Worm (Caenorhabditis elegans) whole organism, early embryonic: ENCODE data around the gene nas-20.
A peak's percentile ranks its signal among the peaks of the same experiment; 100 is the strongest.

ENCODE experiments used
- B0310.2 ChIP-seq: sonication (generic microtip); optimal IDR thresholded peaks from 2 replicates; lab custom pipeline; 2016; ENCODE audit warnings: mild to moderate bottlenecking, missing genetic modification characterization, missing compliant biosample characterization
- F13C5.2 ChIP-seq: sonication (generic microtip); optimal IDR thresholded peaks from 2 replicates; lab custom pipeline; 2017; ENCODE audit warnings: mild to moderate bottlenecking, missing genetic modification characterization, inconsistent platforms, missing compliant biosample characterization
- aly-1 ChIP-seq: sonication (generic microtip); optimal IDR thresholded peaks from 2 replicates; lab custom pipeline; 2016; ENCODE audit warnings: missing genetic modification characterization, missing compliant biosample characterization
- ama-1 ChIP-seq: fragments of 150-350 bp; optimal IDR thresholded peaks from 2 replicates; lab custom pipeline; 2014
- ceh-13 ChIP-seq: fragments of 200-800 bp; sonication (Bioruptor generic); optimal IDR thresholded peaks from 2 replicates; lab custom pipeline; 2018; ENCODE audit warnings: mild to moderate bottlenecking, missing genetic modification characterization, missing compliant biosample characterization
- ceh-36 ChIP-seq: sonication (generic microtip); optimal IDR thresholded peaks from 2 replicates; lab custom pipeline; 2016; ENCODE audit warnings: missing genetic modification characterization, inconsistent platforms, missing compliant biosample characterization
- ets-7 ChIP-seq: sonication (generic microtip); optimal IDR thresholded peaks from 2 replicates; lab custom pipeline; 2016; ENCODE audit warnings: missing genotype, missing genetic modification characterization, missing compliant biosample characterization
- flt-1 ChIP-seq: fragments of 200-800 bp; sonication (Bioruptor generic); IDR thresholded peaks from 2 replicates; pipeline ENCODE4 v1.3.6; 2022; ENCODE audit warnings: missing genetic modification characterization, missing compliant biosample characterization
- hmbx-1 ChIP-seq: sonication (generic microtip); optimal IDR thresholded peaks from 2 replicates; lab custom pipeline; 2016; ENCODE audit warnings: mild to moderate bottlenecking, missing genetic modification characterization, missing compliant biosample characterization
- hmg-4 ChIP-seq: fragments of 200-800 bp; sonication (Bioruptor generic); optimal IDR thresholded peaks from 2 replicates; lab custom pipeline; 2018; ENCODE audit warnings: mild to moderate bottlenecking, missing genetic modification characterization, missing compliant biosample characterization
- hnd-1 ChIP-seq: sonication (generic microtip); optimal IDR thresholded peaks from 2 replicates; lab custom pipeline; 2016; ENCODE audit warnings: missing genetic modification characterization, missing compliant biosample characterization
- pes-1 ChIP-seq: fragments of 200-800 bp; sonication (Bioruptor generic); IDR thresholded peaks from 2 replicates; pipeline ENCODE4 v1.3.6; 2022; ENCODE audit warnings: missing genetic modification reagents, missing genetic modification characterization, missing compliant biosample characterization
- scrt-1 ChIP-seq: fragments of 200-800 bp; sonication (Bioruptor generic); IDR thresholded peaks from 2 replicates; pipeline ENCODE4 v1.3.6; 2022; ENCODE audit warnings: missing genetic modification characterization, missing compliant biosample characterization
- sea-1 ChIP-seq: fragments of 200-800 bp; sonication (Bioruptor generic); conservative IDR thresholded peaks from 2 replicates; pipeline ENCODE4 v1.3.6; 2022; ENCODE audit warnings: missing genetic modification characterization, missing compliant biosample characterization
- tbx-11 ChIP-seq: fragments of 200-800 bp; sonication (Bioruptor generic); IDR thresholded peaks from 2 replicates; pipeline ENCODE4 v1.3.6; 2022; ENCODE audit warnings: missing genetic modification characterization, missing compliant biosample characterization
- tbx-37 ChIP-seq: fragments of 200-800 bp; sonication (Bioruptor generic); conservative IDR thresholded peaks from 2 replicates; pipeline ENCODE4 v1.3.6; 2022; ENCODE audit warnings: missing genetic modification reagents, missing genetic modification characterization, missing compliant biosample characterization
- tra-4 ChIP-seq: sonication (generic microtip); optimal IDR thresholded peaks from 2 replicates; lab custom pipeline; 2017; ENCODE audit warnings: missing genetic modification characterization, missing compliant biosample characterization

nas-20 gene

DNA sequence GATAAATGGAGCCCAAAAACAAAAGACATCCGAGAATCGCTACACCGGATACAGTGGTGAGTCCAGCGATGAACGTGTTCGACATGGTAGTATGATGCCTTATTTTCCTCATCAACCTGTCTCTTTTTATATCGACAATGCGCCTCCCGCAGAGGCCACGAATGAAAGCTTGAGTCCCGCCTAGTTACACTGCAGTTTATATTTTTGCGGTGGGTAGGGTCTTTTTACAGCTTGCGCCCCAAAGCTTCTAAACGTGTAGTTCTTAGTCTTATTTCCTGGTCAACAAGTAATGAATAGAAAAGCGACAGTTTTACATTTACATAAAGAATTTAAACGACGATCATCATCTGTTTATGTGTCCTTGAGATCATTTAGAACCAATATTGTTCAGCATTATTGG, 21.9 kb downstream of the nas-20 start, which contains the start of gene col-156:
Gene col-156 (minus strand): TSS at position 101 of the 400 bp plus-strand sequence.
- TF ChIP-seq tra-4 (tag; lab: Kevin White, UChicago): no peak
- TF ChIP-seq ceh-36: no peak
- no peak for TF ChIP-seq scrt-1 (GFP tag; lab: Robert Waterston, UW)
- no peak for TF ChIP-seq sea-1 (GFP tag; lab: Robert Waterston, UW)
- no peak for TF ChIP-seq pes-1 (GFP tag; lab: Robert Waterston, UW)
- TF ChIP-seq ama-1 (lab: Kevin White, UChicago): no peak
- no peak for TF ChIP-seq hmbx-1

DNA sequence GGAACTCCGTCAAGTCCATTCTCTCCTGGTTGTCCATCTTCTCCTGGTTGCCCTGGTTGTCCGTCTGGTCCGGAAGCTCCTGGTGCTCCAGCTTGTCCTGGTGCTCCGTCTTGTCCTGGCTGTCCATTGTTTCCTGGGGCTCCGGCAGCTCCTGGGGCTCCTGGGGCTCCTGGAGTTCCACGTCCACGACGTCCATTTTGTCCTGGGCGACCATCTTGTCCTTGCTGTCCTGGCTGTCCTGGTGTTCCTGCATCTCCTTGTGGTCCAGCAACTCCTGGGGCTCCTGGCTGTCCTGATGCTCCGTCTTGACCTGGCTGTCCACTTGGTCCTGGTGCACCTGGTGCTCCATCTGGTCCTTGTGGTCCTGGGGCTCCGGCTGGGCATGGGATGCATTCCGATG, 22.7 kb downstream of the nas-20 start:
- TF ChIP-seq hmg-4 (GFP tag; lab: Kevin White, UChicago) (no peak), ceh-13 (GFP tag; lab: Kevin White, UChicago) (no peak), hnd-1 (tag; lab: Kevin White, UChicago) (no peak)

DNA sequence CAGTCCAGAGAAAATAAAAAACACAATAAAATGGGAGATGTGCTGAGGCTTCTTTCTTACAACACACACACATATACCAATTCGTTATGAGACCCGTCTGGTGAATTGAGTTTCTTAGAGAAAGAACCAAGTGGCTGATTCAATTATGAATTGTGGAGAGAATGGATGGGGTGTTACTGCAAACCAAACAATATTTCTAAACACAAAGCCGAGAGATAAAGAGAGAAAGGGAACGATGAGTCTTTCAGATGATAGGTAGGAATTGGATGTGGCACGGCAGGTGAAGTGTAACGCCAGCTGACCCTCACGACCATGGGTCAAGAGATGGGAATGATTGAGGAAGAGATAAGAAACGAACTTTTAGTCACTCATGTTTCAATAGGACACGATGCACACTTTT, 25.8 kb downstream of the nas-20 start, which contains the start of gene mig-17:
Gene mig-17 (plus strand): TSS at position 389 of the 400 bp plus-strand sequence.
- TF ChIP-seq flt-1 (no peak), ceh-36 (no peak), hmbx-1 (no peak), hmg-4 (GFP tag; lab: Kevin White, UChicago) (no peak)

DNA sequence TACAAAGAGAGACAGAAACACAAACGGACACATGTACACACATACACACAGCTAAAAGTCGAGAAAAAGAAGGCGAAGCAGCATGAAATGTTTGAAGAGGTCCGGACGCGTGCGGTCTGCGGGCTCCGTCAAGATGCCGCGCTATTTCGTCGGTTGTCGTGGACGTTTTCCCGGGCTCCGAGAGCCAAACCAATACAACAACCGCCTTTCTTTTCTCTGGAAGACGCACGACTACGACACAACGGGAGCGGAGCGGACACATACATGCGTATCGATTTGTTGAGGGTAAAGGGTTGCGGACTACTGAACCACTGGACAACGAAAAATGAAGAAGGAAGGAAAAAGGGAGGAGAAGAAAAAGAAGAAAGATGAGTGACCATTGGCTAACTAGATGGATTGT, 26.7 kb downstream of the nas-20 start:
- TF ChIP-seq hmg-4 (GFP tag; lab: Kevin White, UChicago) (peak; percentile 25), B0310.2 (no peak)

DNA sequence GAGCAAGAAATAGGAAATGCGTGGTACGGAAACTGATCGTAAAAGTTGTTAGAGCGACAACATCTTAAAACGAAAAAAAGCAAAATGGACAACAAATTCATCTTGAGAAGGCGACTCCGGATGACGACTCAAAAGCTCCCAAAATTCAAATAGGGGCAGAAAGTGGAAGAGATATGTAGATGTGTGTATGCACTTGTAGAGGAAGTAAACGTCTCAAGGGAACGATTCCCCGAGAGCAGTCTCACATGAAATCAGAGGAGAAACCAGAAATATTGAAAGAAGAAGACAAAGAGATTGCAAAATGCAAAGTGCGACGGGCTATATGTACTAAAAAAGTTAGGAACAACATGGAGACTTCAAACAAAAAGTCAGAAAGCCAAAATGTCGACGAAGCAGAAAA, 28.6 kb downstream of the nas-20 start, which contains the start of gene F57B7.2:
Gene F57B7.2 (minus strand): TSS at position 101 of the 400 bp plus-strand sequence.
- TF ChIP-seq hnd-1 (tag; lab: Kevin White, UChicago): no peak
- TF ChIP-seq ceh-13 (GFP tag; lab: Kevin White, UChicago): no peak
- no peak for TF ChIP-seq ets-7 (tag; lab: Kevin White, UChicago)
- TF ChIP-seq tbx-11: no peak
- TF ChIP-seq hmbx-1: no peak
- TF ChIP-seq F13C5.2 (tag; lab: Kevin White, UChicago): no peak
- TF ChIP-seq B0310.2: no peak
- no peak for TF ChIP-seq sea-1 (GFP tag; lab: Robert Waterston, UW)
- no peak for TF ChIP-seq scrt-1 (GFP tag; lab: Robert Waterston, UW)
- TF ChIP-seq hmg-4 (GFP tag; lab: Kevin White, UChicago): no peak

DNA sequence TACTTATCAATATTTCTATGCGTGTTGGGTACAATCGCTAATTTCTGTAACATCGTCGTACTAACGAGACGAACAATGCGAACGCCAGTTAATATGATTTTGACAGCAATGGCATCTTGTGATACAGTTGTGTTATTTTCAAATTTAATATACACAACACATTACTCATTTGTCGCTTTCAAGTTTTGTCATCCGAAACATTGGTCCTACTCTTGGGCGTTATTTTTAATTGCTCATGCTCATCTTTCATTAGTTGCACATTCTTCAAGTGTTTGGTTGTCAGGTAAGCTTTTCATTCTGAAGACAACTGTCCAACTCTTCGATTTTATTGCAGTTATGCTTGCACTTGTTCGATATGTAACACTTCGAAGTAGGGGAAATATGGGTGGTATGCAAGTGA, 32.9 kb downstream of the nas-20 start:
- TF ChIP-seq pes-1 (GFP tag; lab: Robert Waterston, UW) (no peak), scrt-1 (GFP tag; lab: Robert Waterston, UW) (no peak), ets-7 (tag; lab: Kevin White, UChicago) (no peak), tbx-37 (GFP tag; lab: Robert Waterston, UW) (no peak), sea-1 (GFP tag; lab: Robert Waterston, UW) (no peak), F13C5.2 (tag; lab: Kevin White, UChicago) (no peak), hmbx-1 (no peak), ceh-13 (GFP tag; lab: Kevin White, UChicago) (no peak), ceh-36 (no peak), flt-1 (no peak), tra-4 (tag; lab: Kevin White, UChicago) (no peak), tbx-11 (no peak), ama-1 (lab: Kevin White, UChicago) (no peak), aly-1 (tag; lab: Kevin White, UChicago) (no peak), hmg-4 (GFP tag; lab: Kevin White, UChicago) (no peak), B0310.2 (no peak)

DNA sequence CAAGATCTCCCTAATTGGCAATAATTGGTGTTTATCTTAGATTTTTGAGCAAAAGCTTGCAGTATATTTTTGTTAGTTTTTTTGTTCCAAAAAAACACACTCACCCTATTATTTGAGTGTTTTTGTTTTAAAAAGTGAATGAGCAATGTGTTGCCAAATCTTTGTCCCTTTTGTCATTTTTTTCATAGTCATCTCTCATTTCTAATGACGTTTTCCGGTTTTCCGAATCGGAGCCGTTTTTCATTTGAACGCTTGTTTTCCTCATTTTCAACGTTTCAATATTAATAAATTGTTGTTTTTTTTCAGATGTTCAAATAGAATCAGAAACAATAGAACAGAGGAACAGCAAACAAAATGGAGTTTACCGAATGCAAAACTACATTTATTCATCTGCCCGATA, 33.6 kb downstream of the nas-20 start, which contains the start of gene dmsr-1:
Gene dmsr-1 (plus strand): TSS at position 301 of the 400 bp plus-strand sequence.
- TF ChIP-seq B0310.2 (no peak), ets-7 (tag; lab: Kevin White, UChicago) (no peak)

DNA sequence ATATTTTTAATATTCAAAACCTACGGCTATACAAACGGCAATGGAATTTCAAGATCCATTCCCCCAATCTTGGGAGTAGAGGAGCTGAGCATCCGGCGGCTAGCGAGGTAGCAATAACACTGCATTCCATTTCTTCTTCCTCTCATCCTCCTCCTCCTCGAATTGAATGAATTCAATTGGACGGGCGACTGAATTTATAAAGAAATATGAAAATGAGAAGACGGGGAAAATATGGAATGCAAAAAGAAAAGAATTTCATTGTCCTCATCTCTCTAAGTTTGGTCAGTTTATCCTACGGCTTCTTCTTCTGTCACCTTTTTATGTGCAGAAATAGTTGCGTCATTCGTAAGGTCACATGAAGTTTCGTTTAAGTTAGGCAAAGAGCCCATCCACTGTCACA, 35.7 kb downstream of the nas-20 start:
- no peak for TF ChIP-seq ets-7 (tag; lab: Kevin White, UChicago)
- TF ChIP-seq sea-1 (GFP tag; lab: Robert Waterston, UW): no peak
- no peak for TF ChIP-seq hmg-4 (GFP tag; lab: Kevin White, UChicago)
- TF ChIP-seq aly-1 (tag; lab: Kevin White, UChicago): no peak
- TF ChIP-seq tbx-37 (GFP tag; lab: Robert Waterston, UW): no peak
- no peak for TF ChIP-seq hnd-1 (tag; lab: Kevin White, UChicago)
- no peak for TF ChIP-seq F13C5.2 (tag; lab: Kevin White, UChicago)
- no peak for TF ChIP-seq hmbx-1
- no peak for TF ChIP-seq tbx-11
- no peak for TF ChIP-seq scrt-1 (GFP tag; lab: Robert Waterston, UW)
- no peak for TF ChIP-seq B0310.2
- TF ChIP-seq flt-1: no peak
- no peak for TF ChIP-seq ceh-13 (GFP tag; lab: Kevin White, UChicago)

DNA sequence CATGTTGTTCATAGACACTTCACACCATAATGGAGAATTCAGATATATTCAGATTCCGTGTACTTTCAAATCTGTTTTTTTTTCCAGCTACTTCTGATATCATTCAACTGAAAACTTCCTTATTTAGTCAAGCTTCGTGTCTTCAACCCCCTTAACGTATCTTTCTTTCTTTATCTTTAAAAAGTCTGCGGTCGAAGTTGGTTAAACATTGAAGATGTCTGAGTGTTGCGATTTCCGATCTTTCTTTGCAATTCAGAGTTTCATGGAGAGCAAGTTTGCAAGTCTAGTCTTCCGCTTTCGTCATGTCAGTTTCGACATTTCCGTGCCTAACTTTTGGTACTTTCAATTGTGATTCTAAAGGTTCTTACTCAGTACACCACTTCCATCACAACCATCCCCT, 36.9 kb downstream of the nas-20 start:
- TF ChIP-seq hnd-1 (tag; lab: Kevin White, UChicago): no peak
- TF ChIP-seq aly-1 (tag; lab: Kevin White, UChicago): no peak
- TF ChIP-seq tbx-37 (GFP tag; lab: Robert Waterston, UW): no peak
- no peak for TF ChIP-seq ama-1 (lab: Kevin White, UChicago)
- TF ChIP-seq sea-1 (GFP tag; lab: Robert Waterston, UW): no peak
- TF ChIP-seq flt-1: no peak
- no peak for TF ChIP-seq ceh-36
- TF ChIP-seq tra-4 (tag; lab: Kevin White, UChicago): no peak
- no peak for TF ChIP-seq B0310.2
- no peak for TF ChIP-seq scrt-1 (GFP tag; lab: Robert Waterston, UW)
- no peak for TF ChIP-seq pes-1 (GFP tag; lab: Robert Waterston, UW)
- TF ChIP-seq ceh-13 (GFP tag; lab: Kevin White, UChicago): no peak
- no peak for TF ChIP-seq hmg-4 (GFP tag; lab: Kevin White, UChicago)
- TF ChIP-seq F13C5.2 (tag; lab: Kevin White, UChicago): no peak
- TF ChIP-seq tbx-11: no peak
- no peak for TF ChIP-seq hmbx-1
- TF ChIP-seq ets-7 (tag; lab: Kevin White, UChicago): no peak
